Worm (Caenorhabditis elegans) whole organism, L3 larva: ENCODE data around the gene flap-1.

Experiments used
- R02D3.7 ChIP-seq: fragments of 150-350 bp; optimal IDR thresholded peaks from 2 replicates; lab custom pipeline; 2014; ENCODE audit warnings: missing biosample characterization, missing genetic modification characterization
- ZK546.5 ChIP-seq: sonication (generic microtip); optimal IDR thresholded peaks from 2 replicates; lab custom pipeline; 2017; ENCODE audit warnings: missing biosample characterization, missing genetic modification characterization
- aly-2 ChIP-seq: fragments of 150-350 bp; optimal IDR thresholded peaks from 2 replicates; lab custom pipeline; 2014; ENCODE audit warnings: missing biosample characterization, missing genetic modification characterization
- ama-1 ChIP-seq: fragments of 150-350 bp; optimal IDR thresholded peaks from 2 replicates; lab custom pipeline; 2018
- ceh-16 ChIP-seq: sonication (generic microtip); optimal IDR thresholded peaks from 2 replicates; lab custom pipeline; 2017; ENCODE audit warnings: missing biosample characterization, missing genetic modification characterization
- ceh-28 ChIP-seq: fragments of 150-350 bp; optimal IDR thresholded peaks from 2 replicates; lab custom pipeline; 2014; ENCODE audit warnings: missing biosample characterization, missing genetic modification reagents, missing genetic modification characterization
- ceh-82 ChIP-seq: fragments of 150-350 bp; optimal IDR thresholded peaks from 2 replicates; lab custom pipeline; 2014; ENCODE audit warnings: missing biosample characterization, missing genetic modification characterization
- daf-12 ChIP-seq: fragments of 150-350 bp; optimal IDR thresholded peaks from 2 replicates; lab custom pipeline; 2014; ENCODE audit warnings: missing biosample characterization, missing genetic modification reagents, missing genetic modification characterization
- egl-5 ChIP-seq: fragments of 150-350 bp; optimal IDR thresholded peaks from 2 replicates; lab custom pipeline; 2017; ENCODE audit warnings: missing biosample characterization, missing genetic modification reagents, missing genetic modification characterization, inconsistent platforms
- elt-1 ChIP-seq: fragments of 150-350 bp; optimal IDR thresholded peaks from 2 replicates; lab custom pipeline; 2014; ENCODE audit warnings: missing biosample characterization, missing genetic modification characterization
- elt-2 ChIP-seq: sonication (generic microtip); optimal IDR thresholded peaks from 2 replicates; lab custom pipeline; 2016; ENCODE audit warnings: missing genetic modification reagents, mild to moderate bottlenecking, missing genetic modification characterization, missing compliant biosample characterization
- eor-1 ChIP-seq, 2 experiments: fragments of 150-350 bp; optimal IDR thresholded peaks; 2 replicates each; lab custom pipeline; 2014 to 2018; ENCODE audit warnings: missing biosample characterization in 2 of 2, missing genetic modification characterization in 2 of 2
- fkh-10 ChIP-seq: sonication (generic microtip); optimal IDR thresholded peaks from 2 replicates; lab custom pipeline; 2017; ENCODE audit warnings: missing biosample characterization, missing genetic modification reagents, missing genetic modification characterization
- fkh-2 ChIP-seq: fragments of 150-350 bp; optimal IDR thresholded peaks from 2 replicates; lab custom pipeline; 2014; ENCODE audit warnings: missing biosample characterization, missing genetic modification reagents, missing genetic modification characterization
- fos-1 ChIP-seq: fragments of 150-350 bp; optimal IDR thresholded peaks from 2 replicates; lab custom pipeline; 2014; ENCODE audit warnings: missing biosample characterization, missing genetic modification characterization
- hmg-11 ChIP-seq: sonication (generic microtip); optimal IDR thresholded peaks from 2 replicates; lab custom pipeline; 2016; ENCODE audit warnings: missing genetic modification characterization, missing compliant biosample characterization
- jun-1 ChIP-seq: fragments of 150-350 bp; optimal IDR thresholded peaks from 2 replicates; lab custom pipeline; 2014; ENCODE audit warnings: missing biosample characterization, missing genetic modification reagents, missing genetic modification characterization
- lin-15B ChIP-seq: fragments of 150-350 bp; optimal IDR thresholded peaks from 2 replicates; lab custom pipeline; 2014; ENCODE audit warnings: missing biosample characterization, missing genetic modification characterization
- lin-39 ChIP-seq: fragments of 150-350 bp; optimal IDR thresholded peaks from 2 replicates; lab custom pipeline; 2018; ENCODE audit warnings: missing biosample characterization, missing genetic modification reagents, missing genetic modification characterization
- lsy-12 ChIP-seq: sonication (generic microtip); optimal IDR thresholded peaks from 2 replicates; lab custom pipeline; 2016; ENCODE audit warnings: mild to moderate bottlenecking, missing genetic modification characterization, missing compliant biosample characterization
- mdl-1 ChIP-seq: fragments of 150-350 bp; optimal IDR thresholded peaks from 2 replicates; lab custom pipeline; 2014; ENCODE audit warnings: missing biosample characterization, missing genetic modification characterization
- mml-1 ChIP-seq: fragments of 150-350 bp; sonication (generic microtip); optimal IDR thresholded peaks from 3 replicates; lab custom pipeline; 2014; ENCODE audit warnings: missing biosample characterization, missing genetic modification characterization
- nfya-1 ChIP-seq: sonication (generic microtip); optimal IDR thresholded peaks from 2 replicates; lab custom pipeline; 2017; ENCODE audit warnings: missing genetic modification characterization, mild to moderate bottlenecking, missing compliant biosample characterization, antibody characterized with exemption, moderate library complexity; ENCODE audit not compliant: insufficient read depth
- nhr-11 ChIP-seq: fragments of 150-350 bp; optimal IDR thresholded peaks from 2 replicates; lab custom pipeline; 2014; ENCODE audit warnings: missing biosample characterization, missing genetic modification characterization
- nhr-23 ChIP-seq: fragments of 150-350 bp; optimal IDR thresholded peaks from 2 replicates; lab custom pipeline; 2014; ENCODE audit warnings: missing biosample characterization, missing genetic modification reagents, missing genetic modification characterization
- nhr-237 ChIP-seq: fragments of 150-350 bp; optimal IDR thresholded peaks from 2 replicates; lab custom pipeline; 2014; ENCODE audit warnings: missing biosample characterization, missing genetic modification characterization
- nhr-25 ChIP-seq: sonication (generic microtip); optimal IDR thresholded peaks from 2 replicates; lab custom pipeline; 2017; ENCODE audit warnings: missing biosample characterization, missing genetic modification characterization
- nhr-28 ChIP-seq: fragments of 150-350 bp; optimal IDR thresholded peaks from 2 replicates; lab custom pipeline; 2014; ENCODE audit warnings: missing biosample characterization, missing genetic modification characterization
- nhr-43 ChIP-seq: sonication (generic microtip); optimal IDR thresholded peaks from 2 replicates; lab custom pipeline; 2016; ENCODE audit warnings: mild to moderate bottlenecking, missing genetic modification characterization, missing compliant biosample characterization; ENCODE audit not compliant: poor library complexity, severe bottlenecking
- nhr-67 ChIP-seq: fragments of 150-350 bp; optimal IDR thresholded peaks from 2 replicates; lab custom pipeline; 2014; ENCODE audit warnings: missing biosample characterization, missing genetic modification characterization
- nhr-76 ChIP-seq: fragments of 150-350 bp; sonication (generic microtip); optimal IDR thresholded peaks from 5 replicates; lab custom pipeline; 2014; ENCODE audit warnings: missing biosample characterization, missing genetic modification characterization
- nhr-77 ChIP-seq: fragments of 150-350 bp; optimal IDR thresholded peaks from 2 replicates; lab custom pipeline; 2014; ENCODE audit warnings: missing biosample characterization, missing genetic modification characterization
- pha-4 ChIP-seq: fragments of 150-350 bp; optimal IDR thresholded peaks from 2 replicates; lab custom pipeline; 2014; ENCODE audit warnings: missing biosample characterization, missing genetic modification reagents, missing genetic modification characterization
- pqm-1 ChIP-seq: fragments of 150-350 bp; optimal IDR thresholded peaks from 2 replicates; lab custom pipeline; 2017; ENCODE audit warnings: missing biosample characterization, missing genetic modification characterization, inconsistent platforms
- sea-2 ChIP-seq: fragments of 150-350 bp; sonication (generic microtip); optimal IDR thresholded peaks from 4 replicates; lab custom pipeline; 2014; ENCODE audit warnings: missing biosample characterization, missing genetic modification reagents, missing genetic modification characterization
- skn-1 ChIP-seq: fragments of 150-350 bp; optimal IDR thresholded peaks from 2 replicates; lab custom pipeline; 2014; ENCODE audit warnings: missing biosample characterization, missing genetic modification characterization
- snpc-4 ChIP-seq: fragments of 150-350 bp; optimal IDR thresholded peaks from 2 replicates; lab custom pipeline; 2014; ENCODE audit warnings: missing biosample characterization, missing genetic modification characterization
- tbx-2 ChIP-seq: sonication (generic microtip); optimal IDR thresholded peaks from 2 replicates; lab custom pipeline; 2016; ENCODE audit warnings: mild to moderate bottlenecking, missing genetic modification characterization, missing compliant biosample characterization
- unc-39 ChIP-seq: sonication (generic microtip); optimal IDR thresholded peaks from 4 replicates; lab custom pipeline; 2017; ENCODE audit warnings: missing biosample characterization, missing genetic modification characterization
- unc-62 ChIP-seq: fragments of 150-350 bp; sonication (generic microtip); optimal IDR thresholded peaks from 4 replicates; lab custom pipeline; 2014; ENCODE audit warnings: missing biosample characterization, missing genetic modification reagents, missing genetic modification characterization
- zag-1 ChIP-seq: fragments of 150-350 bp; optimal IDR thresholded peaks from 2 replicates; lab custom pipeline; 2014; ENCODE audit warnings: missing biosample characterization, missing genetic modification characterization
- ztf-11 ChIP-seq: fragments of 150-350 bp; optimal IDR thresholded peaks from 2 replicates; lab custom pipeline; 2014; ENCODE audit warnings: missing biosample characterization, missing genetic modification characterization
- ztf-4 ChIP-seq: fragments of 150-350 bp; optimal IDR thresholded peaks from 2 replicates; lab custom pipeline; 2014; ENCODE audit warnings: missing biosample characterization, missing genetic modification characterization

The flap-1 gene

ce11 chrIII:6928725-6929124 is at the start of gene flap-1:
Gene flap-1, minus strand, starts transcription at chrIII:6928825.
- no peak for TF ChIP-seq unc-39 (tag; lab: Kevin White, UChicago)
- TF ChIP-seq nhr-23: no peak
- TF ChIP-seq ZK546.5 (tag; lab: Kevin White, UChicago): no peak
- no peak for TF ChIP-seq mdl-1
- no peak for TF ChIP-seq sea-2 (GFP tag; lab: Kevin White, UChicago)
- TF ChIP-seq eor-1 (tag; optimal IDR thresholded peaks at IDR 0.05; lab: Kevin White, UChicago): no peak
- no peak for TF ChIP-seq lin-15B (tag; lab: Kevin White, UChicago)
- no peak for TF ChIP-seq nhr-67 (tag; lab: Kevin White, UChicago)
- no peak for TF ChIP-seq daf-12
- TF ChIP-seq egl-5 (tag; lab: Kevin White, UChicago): no peak
- TF ChIP-seq fkh-10 (GFP tag; lab: Kevin White, UChicago): no peak
- no peak for TF ChIP-seq nhr-28
- TF ChIP-seq nhr-25: no peak
- no peak for TF ChIP-seq pqm-1 (tag; lab: Kevin White, UChicago)
- TF ChIP-seq jun-1 (tag; lab: Kevin White, UChicago): no peak
- TF ChIP-seq ztf-4 (tag; lab: Kevin White, UChicago): no peak
- no peak for TF ChIP-seq skn-1
- no peak for TF ChIP-seq tbx-2 (tag; lab: Kevin White, UChicago)
- TF ChIP-seq, all 47 proteins: peak for 0

ce11 chrIII:6974952-6975351 is 46.3 kb upstream of the flap-1 start:
- TF ChIP-seq nhr-11 (tag; lab: Kevin White, UChicago) (no peak), nhr-25 (no peak), elt-1 (no peak), ceh-28 (tag; lab: Kevin White, UChicago) (no peak), ceh-82 (tag; lab: Kevin White, UChicago) (no peak), nhr-23 (no peak), tbx-2 (tag; lab: Kevin White, UChicago) (no peak), ama-1 (no peak), ztf-4 (tag; lab: Kevin White, UChicago) (no peak), ZK546.5 (tag; lab: Kevin White, UChicago) (no peak), fkh-10 (GFP tag; lab: Kevin White, UChicago) (no peak), nhr-28 (no peak), nhr-77 (tag; lab: Kevin White, UChicago) (no peak)

- peak; percentile 24 for TF ChIP-seq nfya-1 (tag; lab: Kevin White, UChicago)
- TF ChIP-seq hmg-11 (tag; lab: Kevin White, UChicago): no peak
These were observed 45.1 kb upstream of the flap-1 start, which contains the start of gene F31E3.2 for ce11 chrIII:6973682-6974081. Gene F31E3.2, plus strand, starts transcription at chrIII:6973982.

- peak; percentile 72 for TF ChIP-seq ceh-82 (tag; lab: Kevin White, UChicago)
- TF ChIP-seq nhr-25: peak; percentile 98
- peak; percentile 70 for TF ChIP-seq elt-1
- TF ChIP-seq fkh-2 (tag; lab: Kevin White, UChicago): no peak
- TF ChIP-seq hmg-11 (tag; lab: Kevin White, UChicago): peak; percentile 85
- peak; percentile 99 for TF ChIP-seq nfya-1 (tag; lab: Kevin White, UChicago)
- TF ChIP-seq nhr-28: no peak
- peak; percentile 47 for TF ChIP-seq unc-62 (GFP tag; lab: Kevin White, UChicago)
- peak; percentile 91 for TF ChIP-seq snpc-4 (tag; lab: Kevin White, UChicago)
- TF ChIP-seq daf-12: no peak
- no peak for TF ChIP-seq sea-2 (GFP tag; lab: Kevin White, UChicago)
- peak; percentile 60 for TF ChIP-seq ztf-4 (tag; lab: Kevin White, UChicago)
- peak; percentile 100 for TF ChIP-seq pha-4 (tag; lab: Kevin White, UChicago)
- no peak for TF ChIP-seq nhr-67 (tag; lab: Kevin White, UChicago)
- no peak for TF ChIP-seq mml-1
- TF ChIP-seq fos-1 (tag; lab: Kevin White, UChicago): peak; percentile 51
- peak; percentile 88 for TF ChIP-seq nhr-11 (tag; lab: Kevin White, UChicago)
- TF ChIP-seq ZK546.5 (tag; lab: Kevin White, UChicago): peak; percentile 97
- peak; percentile 98 for TF ChIP-seq lin-39 (tag; lab: Kevin White, UChicago)
- peak; percentile 94 for TF ChIP-seq R02D3.7
- peak; percentile 19 for TF ChIP-seq nhr-77 (tag; lab: Kevin White, UChicago)
- peak; percentile 82 for TF ChIP-seq elt-2 (tag; lab: Kevin White, UChicago)
- TF ChIP-seq nhr-76: peak; percentile 41
- TF ChIP-seq pqm-1 (tag; lab: Kevin White, UChicago): peak; percentile 96
- TF ChIP-seq lsy-12 (tag; lab: Kevin White, UChicago): peak; percentile 95
- peak; percentile 86 for TF ChIP-seq nhr-43
- peak; percentile 99 for TF ChIP-seq nhr-23
- TF ChIP-seq fkh-10 (GFP tag; lab: Kevin White, UChicago): peak; percentile 90
- TF ChIP-seq ama-1: peak; percentile 79
- TF ChIP-seq ztf-11: no peak
- no peak for TF ChIP-seq zag-1 (tag; lab: Kevin White, UChicago)
- TF ChIP-seq egl-5 (tag; lab: Kevin White, UChicago): peak; percentile 99
- peak; percentile 99 for TF ChIP-seq lin-15B (tag; lab: Kevin White, UChicago)
- peak; percentile 77 for TF ChIP-seq ceh-28 (tag; lab: Kevin White, UChicago)
- TF ChIP-seq aly-2 (tag; lab: Kevin White, UChicago): peak; percentile 59
- TF ChIP-seq ceh-16 (tag; lab: Kevin White, UChicago): peak; percentile 59
- TF ChIP-seq nhr-237 (tag; lab: Kevin White, UChicago): no peak
- peak; percentile 93 for TF ChIP-seq jun-1 (tag; lab: Kevin White, UChicago)
- TF ChIP-seq mdl-1: peak; percentile 21
These were observed 43.1 kb upstream of the flap-1 start, which contains the start of the genes eef-1A.1 and rfc-4 for ce11 chrIII:6971662-6972284. Gene eef-1A.1, minus strand, starts transcription at chrIII:6971712. Gene rfc-4, plus strand, starts transcription at chrIII:6972253.
